Worm (Caenorhabditis elegans) whole organism, L3 larva: ENCODE data around the gene Y76B12C.3.

Experiments used
- R02D3.7 ChIP-seq: fragments of 150-350 bp; optimal IDR thresholded peaks from 2 replicates; lab custom pipeline; 2014; ENCODE audit warnings: missing biosample characterization, missing genetic modification characterization
- aly-2 ChIP-seq: fragments of 150-350 bp; optimal IDR thresholded peaks from 2 replicates; lab custom pipeline; 2014; ENCODE audit warnings: missing biosample characterization, missing genetic modification characterization
- ceh-82 ChIP-seq: fragments of 150-350 bp; optimal IDR thresholded peaks from 2 replicates; lab custom pipeline; 2014; ENCODE audit warnings: missing biosample characterization, missing genetic modification characterization
- egl-27 ChIP-seq: sonication (generic microtip); optimal IDR thresholded peaks from 4 replicates; lab custom pipeline; 2017; ENCODE audit warnings: missing biosample characterization, missing genetic modification reagents, missing genetic modification characterization
- elt-2 ChIP-seq: sonication (generic microtip); optimal IDR thresholded peaks from 2 replicates; lab custom pipeline; 2016; ENCODE audit warnings: missing genetic modification reagents, mild to moderate bottlenecking, missing genetic modification characterization, missing compliant biosample characterization
- jun-1 ChIP-seq: fragments of 150-350 bp; optimal IDR thresholded peaks from 2 replicates; lab custom pipeline; 2014; ENCODE audit warnings: missing biosample characterization, missing genetic modification reagents, missing genetic modification characterization
- lin-39 ChIP-seq: fragments of 150-350 bp; optimal IDR thresholded peaks from 2 replicates; lab custom pipeline; 2018; ENCODE audit warnings: missing biosample characterization, missing genetic modification reagents, missing genetic modification characterization
- mdl-1 ChIP-seq: fragments of 150-350 bp; optimal IDR thresholded peaks from 2 replicates; lab custom pipeline; 2014; ENCODE audit warnings: missing biosample characterization, missing genetic modification characterization
- nhr-11 ChIP-seq: fragments of 150-350 bp; optimal IDR thresholded peaks from 2 replicates; lab custom pipeline; 2014; ENCODE audit warnings: missing biosample characterization, missing genetic modification characterization
- nhr-77 ChIP-seq: fragments of 150-350 bp; optimal IDR thresholded peaks from 2 replicates; lab custom pipeline; 2014; ENCODE audit warnings: missing biosample characterization, missing genetic modification characterization
- pha-4 ChIP-seq: fragments of 150-350 bp; optimal IDR thresholded peaks from 2 replicates; lab custom pipeline; 2014; ENCODE audit warnings: missing biosample characterization, missing genetic modification reagents, missing genetic modification characterization
- snpc-4 ChIP-seq: fragments of 150-350 bp; optimal IDR thresholded peaks from 2 replicates; lab custom pipeline; 2014; ENCODE audit warnings: missing biosample characterization, missing genetic modification characterization
- unc-62 ChIP-seq: fragments of 150-350 bp; sonication (generic microtip); optimal IDR thresholded peaks from 4 replicates; lab custom pipeline; 2014; ENCODE audit warnings: missing biosample characterization, missing genetic modification reagents, missing genetic modification characterization
- zag-1 ChIP-seq: fragments of 150-350 bp; optimal IDR thresholded peaks from 2 replicates; lab custom pipeline; 2014; ENCODE audit warnings: missing biosample characterization, missing genetic modification characterization

ce11 chrIV:1945200-1945599 lies 28.3 kb upstream of the Y76B12C.3 start:
- no peak for TF ChIP-seq R02D3.7 (tag; lab: Kevin White, UChicago)
- TF ChIP-seq elt-2 (tag; lab: Kevin White, UChicago): no peak
- TF ChIP-seq aly-2: no peak
- no peak for TF ChIP-seq egl-27 (tag; lab: Kevin White, UChicago)
- no peak for TF ChIP-seq pha-4 (tag; lab: Kevin White, UChicago)
- no peak for TF ChIP-seq lin-39 (tag; lab: Kevin White, UChicago)
- no peak for TF ChIP-seq ceh-82 (tag; lab: Kevin White, UChicago)
- no peak for TF ChIP-seq mdl-1
- TF ChIP-seq nhr-77 (tag; lab: Kevin White, UChicago): no peak
- no peak for TF ChIP-seq snpc-4 (tag; lab: Kevin White, UChicago)
- no peak for TF ChIP-seq unc-62 (GFP tag; lab: Kevin White, UChicago)
- no peak for TF ChIP-seq zag-1 (tag; lab: Kevin White, UChicago)
- no peak for TF ChIP-seq jun-1 (tag; lab: Kevin White, UChicago)
- no peak for TF ChIP-seq nhr-11 (tag; lab: Kevin White, UChicago)
